Fruit fly (Drosophila melanogaster) whole organism, adult: ENCODE results near the gene CG31778.
A peak's percentile ranks its signal among the peaks of the same experiment; 100 is the strongest.

Experiments used
- CG11617 ChIP-seq: fragments of 200-800 bp; sonication (Bioruptor generic); optimal IDR thresholded peaks from 2 replicates; lab custom pipeline; 2017; ENCODE audit warnings: mild to moderate bottlenecking, missing biosample characterization, missing genetic modification reagents, missing genetic modification characterization
- Clk ChIP-seq: fragments of 200-800 bp; sonication (Bioruptor generic); optimal IDR thresholded peaks from 2 replicates; lab custom pipeline; 2017; ENCODE audit warnings: missing biosample characterization, missing genetic modification characterization

dm6 chr2L:3705438-3705921 lies at the start of gene CG31778:
- TF ChIP-seq Clk (GFP tag; lab: Kevin White, UChicago) = no peak
- TF ChIP-seq CG11617 (GFP tag; lab: Kevin White, UChicago) = peak; percentile 24
